Worm (Caenorhabditis elegans) whole organism, young adult: ENCODE measurements around the gene T15B7.1.

Experiments used
- F37B4.10 ChIP-seq: fragments of 200-800 bp; sonication (Bioruptor generic); IDR thresholded peaks from 2 replicates; pipeline ENCODE4 v1.3.6; 2022; ENCODE audit warnings: missing genetic modification characterization, missing compliant biosample characterization
- Y95B8A.8 ChIP-seq: fragments of 200-800 bp; sonication (Bioruptor generic); IDR thresholded peaks from 2 replicates; pipeline ENCODE4 v1.3.6; 2022; ENCODE audit warnings: missing genetic modification reagents, missing genetic modification characterization, missing compliant biosample characterization
- ama-1 ChIP-seq, 3 experiments: fragments of 150-350 bp in 1 of 3; sonication (generic microtip) in 2 of 3; optimal IDR thresholded peaks; 2 replicates each; lab custom pipeline; 2014 to 2018; ENCODE audit warnings: missing biosample characterization in 2 of 3, missing genetic modification characterization in 2 of 3, missing genetic modification reagents in 2 of 3
- aptf-3 ChIP-seq: fragments of 200-800 bp; sonication (Bioruptor generic); IDR thresholded peaks from 2 replicates; pipeline ENCODE4 v1.3.6; 2022; ENCODE audit warnings: missing genetic modification characterization, missing compliant biosample characterization
- dox-1 ChIP-seq: fragments of 200-800 bp; sonication (Bioruptor generic); IDR thresholded peaks from 2 replicates; pipeline ENCODE4 v1.3.6; 2022; ENCODE audit warnings: missing genetic modification reagents, missing genetic modification characterization, missing compliant biosample characterization
- egl-44 ChIP-seq: fragments of 200-800 bp; sonication (Bioruptor generic); IDR thresholded peaks from 2 replicates; pipeline ENCODE4 v1.3.6; 2022; ENCODE audit warnings: missing genetic modification reagents, missing genetic modification characterization, missing compliant biosample characterization
- him-1 ChIP-seq: sonication (generic microtip); optimal IDR thresholded peaks from 2 replicates; lab custom pipeline; 2016; ENCODE audit warnings: missing genotype, missing genetic modification reagents, missing genetic modification characterization, missing compliant biosample characterization
- hlh-12 ChIP-seq: sonication (generic microtip); optimal IDR thresholded peaks from 2 replicates; lab custom pipeline; 2016; ENCODE audit warnings: missing genetic modification characterization, missing compliant biosample characterization
- lin-35 ChIP-seq, 3 experiments: fragments of 150-350 bp in 2 of 3; sonication (generic microtip) in 1 of 3; optimal IDR thresholded peaks; 2 replicates each; lab custom pipeline; 2014 to 2018; ENCODE audit warnings: missing biosample characterization in 3 of 3, missing genetic modification characterization in 3 of 3, missing genetic modification reagents in 3 of 3
- pbrm-1 ChIP-seq: fragments of 200-800 bp; sonication (Bioruptor generic); IDR thresholded peaks from 2 replicates; pipeline ENCODE4 v1.3.6; 2022; ENCODE audit warnings: missing genetic modification reagents, missing genetic modification characterization, missing compliant biosample characterization
- ztf-28 ChIP-seq: fragments of 200-800 bp; sonication (Bioruptor generic); IDR thresholded peaks from 2 replicates; pipeline ENCODE4 v1.3.6; 2022; ENCODE audit warnings: missing genetic modification reagents, missing genetic modification characterization, missing compliant biosample characterization

DNA sequence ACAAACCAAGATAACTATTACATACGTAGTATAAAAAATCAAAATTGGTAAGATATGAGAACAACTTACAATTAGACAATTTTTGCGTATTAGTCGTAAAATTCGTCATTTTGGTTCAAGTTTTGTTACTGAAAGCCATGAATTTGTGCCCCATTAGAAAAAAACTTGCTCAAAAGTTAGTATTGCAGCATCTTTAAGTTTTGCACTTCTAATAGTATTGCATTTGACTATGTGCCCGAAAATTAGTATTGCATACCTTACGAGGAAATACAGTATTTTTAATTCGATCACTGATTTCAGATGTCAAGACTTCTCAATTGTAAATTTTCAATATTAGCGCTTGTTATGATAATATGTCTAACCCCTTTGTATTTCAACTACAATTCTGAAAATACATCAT lies 21.0 kb upstream of the T15B7.1 start, which contains the start of gene T15B7.8:
- no peak for TF ChIP-seq Y95B8A.8 (GFP tag; lab: Robert Waterston, UW)
- TF ChIP-seq him-1 (tag; lab: Kevin White, UChicago) = no peak
- TF ChIP-seq lin-35 (GFP tag; optimal IDR thresholded peaks at IDR 0.05; lab: Kevin White, UChicago) = no peak
- TF ChIP-seq pbrm-1 (GFP tag; lab: Robert Waterston, UW) = no peak
- no peak for TF ChIP-seq ztf-28
- TF ChIP-seq egl-44 (GFP tag; lab: Robert Waterston, UW) = no peak
- no peak for TF ChIP-seq dox-1 (GFP tag; lab: Robert Waterston, UW)
- no peak for TF ChIP-seq ama-1 (optimal IDR thresholded peaks at IDR 0.05; lab: Kevin White, UChicago)
- no peak for TF ChIP-seq ama-1 (GFP tag; optimal IDR thresholded peaks at IDR 0.05; lab: Kevin White, UChicago)
- TF ChIP-seq aptf-3 = no peak
- no peak for TF ChIP-seq hlh-12 (tag; lab: Kevin White, UChicago)
- no peak for TF ChIP-seq F37B4.10
